Worm (Caenorhabditis elegans) whole organism, L4 larva: ENCODE measurements around the gene C06E4.5.
A peak's percentile ranks its signal among the peaks of the same experiment; 100 is the strongest.

ENCODE experiments used
- F10B5.3 ChIP-seq: sonication (generic microtip); optimal IDR thresholded peaks from 2 replicates; lab custom pipeline; 2016; ENCODE audit warnings: mild to moderate bottlenecking, missing genetic modification characterization, missing compliant biosample characterization
- F26F4.8 ChIP-seq: fragments of 200-800 bp; sonication (Bioruptor generic); conservative IDR thresholded peaks from 2 replicates; pipeline ENCODE4 v1.3.6; 2022; ENCODE audit warnings: missing genetic modification characterization, missing compliant biosample characterization
- F37D6.2 ChIP-seq: sonication (generic microtip); optimal IDR thresholded peaks from 2 replicates; lab custom pipeline; 2016; ENCODE audit warnings: mild to moderate bottlenecking, missing genetic modification characterization, missing compliant biosample characterization
- F44E2.7 ChIP-seq: fragments of 200-800 bp; sonication (Bioruptor generic); IDR thresholded peaks from 2 replicates; pipeline ENCODE4 v2.1.2; 2022; ENCODE audit warnings: missing genetic modification characterization, missing compliant biosample characterization
- T26A8.4 ChIP-seq: fragments of 200-800 bp; sonication (Bioruptor generic); IDR thresholded peaks from 2 replicates; pipeline ENCODE4 v1.3.6; 2022; ENCODE audit warnings: missing genetic modification characterization, missing compliant biosample characterization
- Y48G9A.11 ChIP-seq: fragments of 200-800 bp; sonication (Bioruptor generic); IDR thresholded peaks from 2 replicates; pipeline ENCODE4 v1.3.6; 2022; ENCODE audit warnings: missing genetic modification reagents, missing genetic modification characterization, missing compliant biosample characterization
- Y75B8A.6 ChIP-seq: fragments of 200-800 bp; sonication (Bioruptor generic); IDR thresholded peaks from 2 replicates; pipeline ENCODE4 v1.3.6; 2022; ENCODE audit warnings: missing genetic modification reagents, missing genetic modification characterization, missing compliant biosample characterization
- ZK337.2 ChIP-seq: fragments of 200-800 bp; sonication (Bioruptor generic); IDR thresholded peaks from 2 replicates; pipeline ENCODE4 v1.3.6; 2022; ENCODE audit warnings: missing genetic modification reagents, missing genetic modification characterization, missing compliant biosample characterization
- ZK546.5 ChIP-seq, 2 experiments: sonication (generic microtip); optimal IDR thresholded peaks; 2 replicates each; lab custom pipeline; 2017; ENCODE audit warnings: missing biosample characterization in 2 of 2, missing genetic modification characterization in 2 of 2
- aha-1 ChIP-seq: fragments of 150-350 bp; peaks from one replicate; lab custom pipeline; 2014; ENCODE audit warnings: missing biosample characterization, missing genetic modification characterization
- arid-1 ChIP-seq: fragments of 200-800 bp; sonication (Bioruptor generic); conservative IDR thresholded peaks from 2 replicates; pipeline ENCODE4 v1.3.6; 2022; ENCODE audit warnings: missing genetic modification reagents, missing genetic modification characterization, missing compliant biosample characterization
- ceh-28 ChIP-seq: fragments of 150-350 bp; optimal IDR thresholded peaks from 2 replicates; lab custom pipeline; 2014; ENCODE audit warnings: missing biosample characterization, missing genetic modification reagents, missing genetic modification characterization
- ceh-62 ChIP-seq: sonication (generic microtip); optimal IDR thresholded peaks from 2 replicates; lab custom pipeline; 2017; ENCODE audit warnings: missing biosample characterization, missing genetic modification characterization
- ceh-82 ChIP-seq: sonication (generic microtip); optimal IDR thresholded peaks from 2 replicates; lab custom pipeline; 2017; ENCODE audit warnings: missing biosample characterization, missing genetic modification characterization
- ces-1 ChIP-seq: fragments of 150-350 bp; sonication (generic microtip); optimal IDR thresholded peaks from 4 replicates; lab custom pipeline; 2014; ENCODE audit warnings: missing biosample characterization, missing genetic modification reagents, missing genetic modification characterization
- cey-2 ChIP-seq: sonication (generic microtip); optimal IDR thresholded peaks from 3 replicates; lab custom pipeline; 2017; ENCODE audit warnings: missing genetic modification characterization, mild to moderate bottlenecking, missing compliant biosample characterization, antibody characterized with exemption, borderline replicate concordance; ENCODE audit not compliant: insufficient read depth
- ctbp-1 ChIP-seq: fragments of 200-800 bp; sonication (Bioruptor generic); IDR thresholded peaks from 2 replicates; pipeline ENCODE4 v1.3.6; 2022; ENCODE audit warnings: missing genetic modification reagents, missing genetic modification characterization, missing compliant biosample characterization
- daf-12 ChIP-seq: fragments of 150-350 bp; optimal IDR thresholded peaks from 2 replicates; lab custom pipeline; 2014; ENCODE audit warnings: missing biosample characterization, missing genetic modification reagents, missing genetic modification characterization
- daf-16 ChIP-seq, 3 experiments: sonication (generic microtip); optimal IDR thresholded peaks; 2 replicates each; lab custom pipeline; 2016 to 2017; ENCODE audit warnings: missing genetic modification characterization in 3 of 3, missing genetic modification reagents in 3 of 3, mild to moderate bottlenecking in 2 of 3, missing compliant biosample characterization in 2 of 3, missing biosample characterization in 1 of 3, moderate library complexity in 1 of 3
- dmd-6 ChIP-seq: fragments of 200-800 bp; sonication (Bioruptor generic); IDR thresholded peaks from 2 replicates; pipeline ENCODE4 v1.3.6; 2022; ENCODE audit warnings: missing genetic modification reagents, missing genetic modification characterization, missing compliant biosample characterization
- dmd-8 ChIP-seq: fragments of 200-800 bp; sonication (Bioruptor generic); IDR thresholded peaks from 2 replicates; pipeline ENCODE4 v1.3.6; 2022; ENCODE audit warnings: missing genetic modification characterization, missing compliant biosample characterization
- egl-27 ChIP-seq: sonication (generic microtip); optimal IDR thresholded peaks from 3 replicates; lab custom pipeline; 2017; ENCODE audit warnings: missing biosample characterization, missing genetic modification reagents, missing genetic modification characterization
- fkh-10 ChIP-seq: fragments of 150-350 bp; optimal IDR thresholded peaks from 2 replicates; lab custom pipeline; 2014; ENCODE audit warnings: missing biosample characterization, missing genetic modification reagents, missing genetic modification characterization
- gei-8 ChIP-seq: fragments of 200-800 bp; sonication (Bioruptor generic); optimal IDR thresholded peaks from 2 replicates; lab custom pipeline; 2018; ENCODE audit warnings: mild to moderate bottlenecking, missing genetic modification characterization, missing compliant biosample characterization
- jun-1 ChIP-seq: fragments of 150-350 bp; optimal IDR thresholded peaks from 2 replicates; lab custom pipeline; 2014; ENCODE audit warnings: missing biosample characterization, missing genetic modification reagents, missing genetic modification characterization
- lim-7 ChIP-seq: fragments of 200-800 bp; sonication (Bioruptor generic); IDR thresholded peaks from 2 replicates; pipeline ENCODE4 v1.3.6; 2022; ENCODE audit warnings: missing genetic modification characterization, missing compliant biosample characterization
- lin-1 ChIP-seq: fragments of 200-800 bp; sonication (Bioruptor generic); IDR thresholded peaks from 2 replicates; pipeline ENCODE4 v1.3.6; 2022; ENCODE audit warnings: missing genetic modification reagents, missing genetic modification characterization, missing compliant biosample characterization
- lin-13 ChIP-seq: fragments of 150-350 bp; optimal IDR thresholded peaks from 2 replicates; lab custom pipeline; 2014; ENCODE audit warnings: missing biosample characterization, missing genetic modification reagents, missing genetic modification characterization
- lin-15B ChIP-seq: fragments of 150-350 bp; sonication (generic microtip); optimal IDR thresholded peaks from 3 replicates; lab custom pipeline; 2014; ENCODE audit warnings: missing biosample characterization, missing genetic modification characterization
- lin-39 ChIP-seq: fragments of 150-350 bp; optimal IDR thresholded peaks from 2 replicates; lab custom pipeline; 2014; ENCODE audit warnings: missing biosample characterization, missing genetic modification reagents, missing genetic modification characterization
- lsy-2 ChIP-seq, 2 experiments: fragments of 150-350 bp in 1 of 2; sonication (generic microtip) in 1 of 2; optimal IDR thresholded peaks; 2 replicates each; lab custom pipeline; 2014 to 2017; ENCODE audit warnings: missing biosample characterization in 2 of 2, missing genetic modification characterization in 2 of 2
- mep-1 ChIP-seq: fragments of 150-350 bp; sonication (generic microtip); optimal IDR thresholded peaks from 3 replicates; lab custom pipeline; 2014; ENCODE audit warnings: missing biosample characterization, missing genetic modification characterization
- mes-2 ChIP-seq: sonication (generic microtip); optimal IDR thresholded peaks from 2 replicates; lab custom pipeline; 2016; ENCODE audit warnings: missing genotype, mild to moderate bottlenecking, missing genetic modification characterization, missing compliant biosample characterization; ENCODE audit not compliant: poor library complexity, severe bottlenecking
- mxl-3 ChIP-seq: fragments of 200-800 bp; sonication (Bioruptor generic); optimal IDR thresholded peaks from 2 replicates; lab custom pipeline; 2018; ENCODE audit warnings: mild to moderate bottlenecking, missing genetic modification characterization, missing compliant biosample characterization
- nhr-111 ChIP-seq: fragments of 200-800 bp; sonication (Bioruptor generic); optimal IDR thresholded peaks from 2 replicates; lab custom pipeline; 2018; ENCODE audit warnings: mild to moderate bottlenecking, missing genetic modification characterization, missing compliant biosample characterization
- nhr-237 ChIP-seq: sonication (generic microtip); optimal IDR thresholded peaks from 2 replicates; lab custom pipeline; 2017; ENCODE audit warnings: missing biosample characterization, missing genetic modification characterization
- nhr-41 ChIP-seq: fragments of 200-800 bp; sonication (Bioruptor generic); IDR thresholded peaks from 2 replicates; pipeline ENCODE4 v1.3.6; 2022; ENCODE audit warnings: missing genetic modification reagents, missing genetic modification characterization, missing compliant biosample characterization
- nhr-42 ChIP-seq: fragments of 200-800 bp; sonication (Bioruptor generic); IDR thresholded peaks from 2 replicates; pipeline ENCODE4 v1.3.6; 2022; ENCODE audit warnings: missing genetic modification characterization, missing compliant biosample characterization
- nhr-6 ChIP-seq: fragments of 150-350 bp; optimal IDR thresholded peaks from 2 replicates; lab custom pipeline; 2014; ENCODE audit warnings: missing biosample characterization, missing genetic modification characterization
- nhr-76 ChIP-seq: fragments of 150-350 bp; optimal IDR thresholded peaks from 2 replicates; lab custom pipeline; 2014; ENCODE audit warnings: missing biosample characterization, missing genetic modification characterization
- php-3 ChIP-seq: fragments of 200-800 bp; sonication (Bioruptor generic); IDR thresholded peaks from 2 replicates; pipeline ENCODE4 v1.3.6; 2022; ENCODE audit warnings: missing genetic modification reagents, missing genetic modification characterization, missing compliant biosample characterization
- saeg-2 ChIP-seq: fragments of 200-800 bp; sonication (Bioruptor generic); IDR thresholded peaks from 2 replicates; pipeline ENCODE4 v1.3.6; 2022; ENCODE audit warnings: missing genetic modification reagents, missing genetic modification characterization, missing compliant biosample characterization
- sdz-12 ChIP-seq: fragments of 200-800 bp; sonication (Bioruptor generic); optimal IDR thresholded peaks from 2 replicates; lab custom pipeline; 2018; ENCODE audit warnings: mild to moderate bottlenecking, missing genetic modification characterization, missing compliant biosample characterization
- snpc-1.2 ChIP-seq: fragments of 200-800 bp; sonication (Bioruptor generic); IDR thresholded peaks from 2 replicates; pipeline ENCODE4 v1.3.6; 2022; ENCODE audit warnings: missing genetic modification reagents, missing genetic modification characterization, missing compliant biosample characterization
- snpc-4 ChIP-seq: fragments of 150-350 bp; optimal IDR thresholded peaks from 2 replicates; lab custom pipeline; 2014; ENCODE audit warnings: missing biosample characterization, missing genetic modification characterization
- tag-97 ChIP-seq: fragments of 200-800 bp; sonication (Bioruptor generic); IDR thresholded peaks from 2 replicates; pipeline ENCODE4 v1.3.6; 2022; ENCODE audit warnings: missing genetic modification characterization, missing compliant biosample characterization
- unc-130 ChIP-seq: sonication (generic microtip); optimal IDR thresholded peaks from 2 replicates; lab custom pipeline; 2016; ENCODE audit warnings: missing genetic modification reagents, missing genetic modification characterization, missing compliant biosample characterization
- unc-62 ChIP-seq, 3 experiments: fragments of 150-350 bp in 1 of 3; sonication (generic microtip); optimal IDR thresholded peaks in 2 of 3; peaks in 1 of 3; 1 replicate in 1 of 3; 2 replicates in 2 of 3; lab custom pipeline; 2014 to 2017; ENCODE audit warnings: missing biosample characterization in 3 of 3, missing genetic modification characterization in 3 of 3, missing genetic modification reagents in 3 of 3, missing genotype in 1 of 3
- zfp-2 ChIP-seq: sonication (generic microtip); optimal IDR thresholded peaks from 2 replicates; lab custom pipeline; 2016; ENCODE audit warnings: mild to moderate bottlenecking, missing genetic modification characterization, missing compliant biosample characterization
- zfp-3 ChIP-seq: fragments of 200-800 bp; sonication (Bioruptor generic); conservative IDR thresholded peaks from 2 replicates; pipeline ENCODE4 v1.3.6; 2022; ENCODE audit warnings: missing genetic modification reagents, missing genetic modification characterization, missing compliant biosample characterization
- zip-2 ChIP-seq: fragments of 150-350 bp; optimal IDR thresholded peaks from 2 replicates; lab custom pipeline; 2014; ENCODE audit warnings: missing biosample characterization, missing genetic modification characterization
- ztf-7 ChIP-seq: fragments of 150-350 bp; optimal IDR thresholded peaks from 2 replicates; lab custom pipeline; 2014; ENCODE audit warnings: missing biosample characterization, missing genetic modification characterization

Gene C06E4.5

ce11 chrIV:7230198-7230597 lies 24.6 kb upstream of the C06E4.5 start, which contains the start of gene cap-1 (continued):
- no peak for TF ChIP-seq cey-2 (tag; lab: Kevin White, UChicago)
- no peak for TF ChIP-seq daf-16 (GFP tag; optimal IDR thresholded peaks at IDR 0.05; lab: Kevin White, UChicago)
- TF ChIP-seq daf-16 (tag; optimal IDR thresholded peaks at IDR 0.05; lab: Kevin White, UChicago): peak; percentile 42
- TF ChIP-seq mep-1 (tag; lab: Kevin White, UChicago): peak; percentile 88
- TF ChIP-seq nhr-6 (tag; lab: Kevin White, UChicago): peak; percentile 71
- TF ChIP-seq ceh-82 (tag; lab: Kevin White, UChicago): no peak
- TF ChIP-seq snpc-4: no peak
- TF ChIP-seq ces-1 (GFP tag; lab: Kevin White, UChicago): no peak
- no peak for TF ChIP-seq zfp-3 (GFP tag; lab: Robert Waterston, UW)
- TF ChIP-seq lin-39: no peak
- TF ChIP-seq saeg-2: no peak
- TF ChIP-seq gei-8 (GFP tag; lab: Kevin White, UChicago): no peak
- peak; percentile 79 for TF ChIP-seq unc-130
- peak; percentile 67 for TF ChIP-seq lin-13 (GFP tag; lab: Kevin White, UChicago)
- TF ChIP-seq jun-1 (tag; lab: Kevin White, UChicago): no peak
- TF ChIP-seq daf-12 (tag; lab: Kevin White, UChicago): no peak
- TF ChIP-seq aha-1 (tag; lab: Kevin White, UChicago): no peak
- TF ChIP-seq F37D6.2 (tag; lab: Kevin White, UChicago): no peak
- TF ChIP-seq dmd-6 (GFP tag; lab: Robert Waterston, UW): 0 out of 2 replicates have a peak, but pooled peaks have one; percentile 29
- TF ChIP-seq tag-97 (GFP tag; lab: Robert Waterston, UW): no peak
- no peak for TF ChIP-seq zip-2 (tag; lab: Kevin White, UChicago)
- no peak for TF ChIP-seq F26F4.8 (GFP tag; lab: Robert Waterston, UW)
- no peak for TF ChIP-seq lim-7
- TF ChIP-seq nhr-111 (GFP tag; lab: Kevin White, UChicago): no peak
- TF ChIP-seq dmd-8: no peak
- TF ChIP-seq fkh-10 (GFP tag; lab: Kevin White, UChicago): peak; percentile 17
- TF ChIP-seq snpc-1.2 (GFP tag; lab: Robert Waterston, UW): no peak
- no peak for TF ChIP-seq nhr-76 (tag; lab: Kevin White, UChicago)
- no peak for TF ChIP-seq T26A8.4
- TF ChIP-seq nhr-42 (GFP tag; lab: Robert Waterston, UW): no peak
- no peak for TF ChIP-seq ZK546.5 (tag; optimal IDR thresholded peaks at IDR 0.05; lab: Kevin White, UChicago)
- TF ChIP-seq ceh-28: peak; percentile 43
- TF ChIP-seq arid-1 (GFP tag; lab: Robert Waterston, UW): no peak
- TF ChIP-seq egl-27 (tag; lab: Kevin White, UChicago): no peak
- no peak for TF ChIP-seq F44E2.7 (GFP tag; lab: Robert Waterston, UW)
- no peak for TF ChIP-seq sdz-12 (GFP tag; lab: Kevin White, UChicago)
- no peak for TF ChIP-seq ZK337.2 (GFP tag; lab: Robert Waterston, UW)
- TF ChIP-seq F10B5.3 (tag; lab: Kevin White, UChicago): no peak
- no peak for TF ChIP-seq unc-62 (GFP tag; optimal IDR thresholded peaks at IDR 0.05 in 1 of 2; lab: Kevin White, UChicago)
- no peak for TF ChIP-seq unc-62 (tag; optimal IDR thresholded peaks at IDR 0.05; lab: Kevin White, UChicago)
- TF ChIP-seq Y75B8A.6 (GFP tag; lab: Robert Waterston, UW): no peak
- TF ChIP-seq ztf-7: no peak
- TF ChIP-seq ctbp-1 (GFP tag; lab: Robert Waterston, UW): no peak
- TF ChIP-seq ceh-62 (tag; lab: Kevin White, UChicago): no peak
- TF ChIP-seq nhr-237: no peak
- TF ChIP-seq mxl-3 (GFP tag; lab: Kevin White, UChicago): peak; percentile 59
- no peak for TF ChIP-seq php-3 (GFP tag; lab: Robert Waterston, UW)
- TF ChIP-seq zfp-2 (tag; lab: Kevin White, UChicago): no peak
- TF ChIP-seq lin-15B: peak; percentile 17
- TF ChIP-seq mes-2: peak; percentile 96
- no peak for TF ChIP-seq Y48G9A.11 (GFP tag; lab: Robert Waterston, UW)
- TF ChIP-seq lsy-2 (tag; optimal IDR thresholded peaks at IDR 0.05; lab: Kevin White, UChicago): peak in 1 of 2 experiments; percentile 85
- TF ChIP-seq lin-1: no peak
- no peak for TF ChIP-seq nhr-41 (GFP tag; lab: Robert Waterston, UW)
